Fruit fly (Drosophila melanogaster) whole organism, adult: ENCODE data around the gene CG13640.
A peak's percentile ranks its signal among the peaks of the same experiment; 100 is the strongest.

ENCODE experiments used
- CG11617 ChIP-seq: fragments of 200-800 bp; sonication (Bioruptor generic); optimal IDR thresholded peaks from 2 replicates; lab custom pipeline; 2017; ENCODE audit warnings: mild to moderate bottlenecking, missing biosample characterization, missing genetic modification reagents, missing genetic modification characterization
- CG12768 ChIP-seq: fragments of 200-800 bp; sonication (Bioruptor generic); optimal IDR thresholded peaks from 2 replicates; lab custom pipeline; 2017; ENCODE audit warnings: missing biosample characterization, missing genetic modification characterization, mild to moderate bottlenecking, moderate library complexity, missing genetic modification reagents
- CG14711 ChIP-seq: fragments of 200-800 bp; sonication (Bioruptor generic); optimal IDR thresholded peaks from 2 replicates; lab custom pipeline; 2018; ENCODE audit warnings: missing biosample characterization, mild to moderate bottlenecking, missing genetic modification characterization, moderate library complexity
- CG1620 ChIP-seq: fragments of 200-800 bp; sonication (Bioruptor generic); optimal IDR thresholded peaks from 2 replicates; lab custom pipeline; 2016; ENCODE audit warnings: missing biosample characterization, missing genetic modification characterization
- CG33017 ChIP-seq: fragments of 200-800 bp; sonication (Bioruptor generic); optimal IDR thresholded peaks from 2 replicates; lab custom pipeline; 2018; ENCODE audit warnings: missing biosample characterization, mild to moderate bottlenecking, missing genetic modification characterization, moderate library complexity
- CG5204 ChIP-seq: fragments of 200-800 bp; sonication (Bioruptor generic); optimal IDR thresholded peaks from 2 replicates; lab custom pipeline; 2016; ENCODE audit warnings: missing biosample characterization, missing genetic modification characterization
- CG7045 ChIP-seq: fragments of 200-800 bp; sonication (Bioruptor generic); optimal IDR thresholded peaks from 2 replicates; lab custom pipeline; 2017; ENCODE audit warnings: missing biosample characterization, mild to moderate bottlenecking, missing genetic modification characterization
- CG7101 ChIP-seq: fragments of 200-800 bp; sonication (Bioruptor generic); optimal IDR thresholded peaks from 2 replicates; lab custom pipeline; 2018; ENCODE audit warnings: missing biosample characterization, mild to moderate bottlenecking, missing genetic modification characterization, moderate library complexity
- Clk ChIP-seq: fragments of 200-800 bp; sonication (Bioruptor generic); optimal IDR thresholded peaks from 2 replicates; lab custom pipeline; 2017; ENCODE audit warnings: missing biosample characterization, missing genetic modification characterization
- Crg-1 ChIP-seq: fragments of 200-800 bp; sonication (Bioruptor generic); optimal IDR thresholded peaks from 2 replicates; lab custom pipeline; 2016; ENCODE audit warnings: missing biosample characterization, missing genetic modification characterization
- Hr96 ChIP-seq: fragments of 200-800 bp; sonication (Bioruptor generic); optimal IDR thresholded peaks from 2 replicates; lab custom pipeline; 2016; ENCODE audit warnings: missing biosample characterization, missing genetic modification characterization
- Mnt ChIP-seq: fragments of 200-800 bp; sonication (Bioruptor generic); optimal IDR thresholded peaks from 2 replicates; lab custom pipeline; 2016; ENCODE audit warnings: missing biosample characterization, mild to moderate bottlenecking, missing genetic modification characterization
- bab1 ChIP-seq: fragments of 200-800 bp; sonication (Bioruptor generic); optimal IDR thresholded peaks from 3 replicates; lab custom pipeline; 2019; ENCODE audit warnings: missing biosample characterization, mild to moderate bottlenecking, missing genetic modification characterization, moderate library complexity
- cic ChIP-seq: fragments of 200-800 bp; sonication (Bioruptor generic); optimal IDR thresholded peaks from 2 replicates; lab custom pipeline; 2017; ENCODE audit warnings: missing biosample characterization, mild to moderate bottlenecking, missing genetic modification characterization, moderate library complexity
- cnc ChIP-seq, 2 experiments: fragments of >200 bp; optimal IDR thresholded peaks; 2 replicates each; lab custom pipeline; 2017
- kay ChIP-seq: fragments of 200-800 bp; sonication (Bioruptor generic); peaks from one replicate; lab custom pipeline; 2016; ENCODE audit warnings: missing biosample characterization, missing genetic modification characterization, borderline replicate concordance
- ovo ChIP-seq: fragments of 200-800 bp; sonication (Bioruptor generic); optimal IDR thresholded peaks from 2 replicates; lab custom pipeline; 2016; ENCODE audit warnings: missing biosample characterization, missing genetic modification characterization
- pad ChIP-seq: fragments of 200-800 bp; sonication (Bioruptor generic); optimal IDR thresholded peaks from 3 replicates; lab custom pipeline; 2017; ENCODE audit warnings: missing biosample characterization, missing genetic modification characterization, mild to moderate bottlenecking, moderate library complexity, missing genetic modification reagents
- tj ChIP-seq: fragments of 200-800 bp; sonication (Bioruptor generic); optimal IDR thresholded peaks from 3 replicates; lab custom pipeline; 2017; ENCODE audit warnings: missing biosample characterization, mild to moderate bottlenecking, missing genetic modification characterization, moderate library complexity
- toe ChIP-seq: fragments of 200-800 bp; sonication (Bioruptor generic); optimal IDR thresholded peaks from 2 replicates; lab custom pipeline; 2016; ENCODE audit warnings: missing biosample characterization, missing genetic modification characterization

The CG13640 gene

DNA sequence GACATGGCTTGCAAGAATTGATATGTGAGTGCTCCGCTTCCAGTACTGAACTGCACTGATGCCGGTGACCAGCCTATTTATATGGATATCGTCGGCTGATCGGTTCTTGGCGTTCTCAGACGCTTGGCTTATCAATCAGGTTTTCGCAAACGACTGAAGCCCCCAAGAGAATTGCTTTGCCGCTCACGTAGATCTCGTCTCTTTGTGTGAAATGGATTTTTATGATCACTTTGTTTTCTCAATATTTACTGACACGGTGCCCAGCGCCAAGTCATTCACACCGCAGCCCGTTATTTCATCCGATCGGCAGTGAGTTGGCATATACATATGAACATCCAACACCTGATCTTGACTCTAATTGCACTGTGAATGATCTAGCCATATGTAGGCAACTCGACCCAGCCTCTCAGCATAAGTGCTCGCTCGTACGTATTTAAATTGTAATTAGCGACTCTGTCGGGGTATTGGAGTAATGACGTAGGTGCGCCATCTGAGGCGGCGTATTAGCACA, 1.6 kb downstream of the CG13640 start, which contains the start of gene CG13639:
TSS of gene CG13639 (minus strand) at position 51 of the 511 bp plus-strand sequence.
- no peak for TF ChIP-seq Crg-1 (GFP tag; lab: Kevin White, UChicago)
- TF ChIP-seq cnc (optimal IDR thresholded peaks at IDR 0.05; lab: Kevin White, UChicago) = peak in 1 of 2 experiments; percentile 42
- TF ChIP-seq ovo (GFP tag; lab: Kevin White, UChicago) = peak; percentile 48

DNA sequence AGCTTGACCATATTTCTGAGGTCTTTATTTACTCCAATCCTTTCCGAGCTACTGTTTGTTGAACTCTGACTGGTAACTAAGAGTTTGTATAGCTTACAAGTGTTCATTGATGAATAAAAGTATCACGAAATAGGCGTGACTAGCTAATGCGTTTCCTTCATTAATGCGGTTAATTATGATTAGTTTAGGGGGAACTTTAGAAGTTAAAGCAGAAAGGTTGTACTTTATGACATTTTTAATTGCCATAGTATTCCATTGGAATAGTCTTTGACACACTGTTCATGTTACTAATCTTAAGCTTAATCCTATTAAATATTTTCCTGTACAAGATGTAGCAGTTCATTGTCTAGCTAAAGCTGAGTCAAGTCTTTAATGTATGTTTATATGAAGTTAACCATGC, 2.3 kb downstream of the CG13640 start, which contains the start of gene ppk22:
TSS of gene ppk22 (minus strand) at position 101 of the 400 bp plus-strand sequence.
- TF ChIP-seq cic (GFP tag; lab: Kevin White, UChicago) (no peak), bab1 (no peak), cnc (optimal IDR thresholded peaks at IDR 0.05; lab: Kevin White, UChicago) (no peak)

DNA sequence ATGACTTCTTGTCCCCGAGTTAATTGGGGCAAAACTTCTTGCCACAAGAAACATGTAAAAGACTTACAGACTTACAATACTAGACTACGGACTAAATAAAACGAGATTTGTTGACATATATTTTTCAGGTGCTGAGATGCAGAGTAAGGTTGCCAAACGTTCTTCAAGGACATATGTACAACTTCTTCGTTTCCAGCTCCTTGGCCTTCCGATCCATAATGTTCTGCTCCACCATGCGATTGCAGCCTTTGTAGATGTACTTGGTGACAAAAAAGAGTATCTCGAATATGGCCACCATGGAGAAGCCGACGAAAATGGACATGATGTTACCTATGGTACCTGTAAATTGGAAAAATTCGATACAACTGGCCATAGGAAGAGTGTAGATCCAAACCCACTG, 4.5 kb downstream of the CG13640 start, which contains the start of gene CAH4:
TSS of gene CAH4 (minus strand) at position 101 of the 400 bp plus-strand sequence.
- TF ChIP-seq CG33017 (tag; lab: Kevin White, UChicago) (no peak), CG7045 (GFP tag; lab: Kevin White, UChicago) (no peak), bab1 (no peak), Mnt (GFP tag; lab: Kevin White, UChicago) (no peak), kay (GFP tag; lab: Kevin White, UChicago) (no peak), Crg-1 (GFP tag; lab: Kevin White, UChicago) (no peak), CG11617 (GFP tag; lab: Kevin White, UChicago) (no peak)

DNA sequence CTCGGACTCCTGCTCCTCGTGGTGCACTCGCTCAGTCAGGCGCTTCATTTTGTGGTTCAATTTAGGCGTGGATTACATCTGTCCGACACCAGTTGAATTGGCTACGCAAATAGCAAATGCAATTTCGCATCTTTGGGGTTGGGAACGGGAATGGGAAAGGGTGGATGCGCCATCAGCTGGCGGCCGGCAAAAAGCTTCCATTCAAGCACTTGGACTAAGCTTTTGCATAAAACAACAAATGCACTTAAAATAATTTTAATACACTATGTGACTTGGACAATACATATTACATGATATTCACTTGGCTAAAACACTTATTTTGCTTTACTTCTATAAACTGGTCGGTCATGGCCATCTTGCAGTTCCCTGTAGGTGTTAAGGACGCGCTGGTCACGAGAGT, 5.8 kb downstream of the CG13640 start, which contains the start of gene HDAC11:
TSS of gene HDAC11 (minus strand) at position 101 of the 400 bp plus-strand sequence.
- no peak for TF ChIP-seq Hr96
- no peak for TF ChIP-seq CG7101 (tag; lab: Kevin White, UChicago)
- no peak for TF ChIP-seq cic (GFP tag; lab: Kevin White, UChicago)
- no peak for TF ChIP-seq Crg-1 (GFP tag; lab: Kevin White, UChicago)
- TF ChIP-seq bab1 = no peak
- TF ChIP-seq cnc (optimal IDR thresholded peaks at IDR 0.05; lab: Kevin White, UChicago) = no peak
- TF ChIP-seq toe = no peak
- TF ChIP-seq CG14711 (tag; lab: Kevin White, UChicago) = no peak
- no peak for TF ChIP-seq CG33017 (tag; lab: Kevin White, UChicago)
- TF ChIP-seq CG11617 (GFP tag; lab: Kevin White, UChicago) = no peak
- no peak for TF ChIP-seq ovo (GFP tag; lab: Kevin White, UChicago)
- no peak for TF ChIP-seq CG12768 (GFP tag; lab: Kevin White, UChicago)
- no peak for TF ChIP-seq Mnt (GFP tag; lab: Kevin White, UChicago)
- no peak for TF ChIP-seq CG1620 (GFP tag; lab: Kevin White, UChicago)
- no peak for TF ChIP-seq CG5204 (GFP tag; lab: Kevin White, UChicago)
- TF ChIP-seq tj (GFP tag; lab: Kevin White, UChicago) = no peak
- no peak for TF ChIP-seq CG7045 (GFP tag; lab: Kevin White, UChicago)
- TF ChIP-seq Clk = no peak
- no peak for TF ChIP-seq kay (GFP tag; lab: Kevin White, UChicago)
- no peak for TF ChIP-seq pad

DNA sequence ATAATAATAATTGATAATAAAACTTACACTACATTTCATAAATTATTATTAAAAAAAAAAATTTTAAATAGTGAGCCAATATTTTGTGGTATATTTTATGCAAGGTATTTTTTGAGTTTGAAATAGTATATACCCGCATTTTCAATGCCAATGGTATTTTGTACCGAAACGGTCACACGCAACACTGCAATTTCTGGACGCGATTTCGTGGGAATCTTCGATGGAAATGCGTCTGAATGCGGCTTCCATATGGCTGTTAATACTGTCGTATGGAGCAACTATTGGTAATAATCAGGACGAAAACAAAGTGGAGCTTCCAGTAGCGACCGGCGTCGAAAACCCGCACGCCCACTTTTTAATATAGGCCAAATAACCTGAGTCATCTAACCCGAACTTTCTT, 10.5 kb downstream of the CG13640 start, which contains the start of gene Nct:
TSS of gene Nct (plus strand) at position 173 of the 400 bp plus-strand sequence.
- TF ChIP-seq cnc (optimal IDR thresholded peaks at IDR 0.05; lab: Kevin White, UChicago) (peak in 1 of 2 experiments; percentile 28), kay (GFP tag; lab: Kevin White, UChicago) (no peak), CG11617 (GFP tag; lab: Kevin White, UChicago) (no peak)

DNA sequence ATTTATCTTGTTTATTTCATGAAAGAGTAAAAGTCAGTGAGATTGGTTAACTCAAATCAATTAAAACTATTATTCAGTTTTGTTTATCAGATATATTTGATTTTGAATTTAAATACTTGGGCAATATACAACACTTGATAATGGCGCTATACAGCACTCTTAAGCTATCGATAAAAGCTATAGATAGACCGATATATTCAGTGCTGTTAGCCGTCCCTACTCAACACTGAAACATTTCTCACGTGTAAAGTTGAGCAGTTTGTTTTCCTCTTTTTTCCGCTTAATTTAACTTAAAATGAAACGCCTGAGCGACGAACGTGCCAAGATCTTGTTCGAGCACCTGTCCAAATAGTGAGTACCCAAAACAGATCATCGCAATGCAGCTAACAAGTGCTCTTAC, 11.5 kb downstream of the CG13640 start, which contains the start of gene CG7006:
TSS of gene CG7006 (plus strand) at position 208 of the 400 bp plus-strand sequence.
- TF ChIP-seq CG14711 (tag; lab: Kevin White, UChicago) (peak; percentile 77), Clk (peak; percentile 67), Crg-1 (GFP tag; lab: Kevin White, UChicago) (peak; percentile 98), Mnt (GFP tag; lab: Kevin White, UChicago) (peak; percentile 97), bab1 (peak; percentile 75), kay (GFP tag; lab: Kevin White, UChicago) (no peak), CG5204 (GFP tag; lab: Kevin White, UChicago) (peak; percentile 77), CG11617 (GFP tag; lab: Kevin White, UChicago) (peak; percentile 41), Hr96 (peak; percentile 76), cnc (optimal IDR thresholded peaks at IDR 0.05; lab: Kevin White, UChicago) (no peak), CG1620 (GFP tag; lab: Kevin White, UChicago) (peak; percentile 97), tj (GFP tag; lab: Kevin White, UChicago) (no peak), pad (peak; percentile 88), ovo (GFP tag; lab: Kevin White, UChicago) (peak; percentile 72), toe (peak; percentile 80), CG12768 (GFP tag; lab: Kevin White, UChicago) (peak; percentile 79), CG33017 (tag; lab: Kevin White, UChicago) (peak; percentile 60), cic (GFP tag; lab: Kevin White, UChicago) (peak; percentile 43), CG7045 (GFP tag; lab: Kevin White, UChicago) (peak; percentile 71), CG7101 (tag; lab: Kevin White, UChicago) (peak; percentile 91)
